Worm (Caenorhabditis elegans) whole organism, young adult: Measurements from ENCODE around the gene glb-14.

Source experiments
- B0035.1 ChIP-seq: sonication (generic microtip); optimal IDR thresholded peaks from 2 replicates; lab custom pipeline; 2016; ENCODE audit warnings: missing genetic modification characterization, mild to moderate bottlenecking, missing compliant biosample characterization, missing genotype, missing genetic modification reagents
- F37B4.10 ChIP-seq: fragments of 200-800 bp; sonication (Bioruptor generic); IDR thresholded peaks from 2 replicates; pipeline ENCODE4 v1.3.6; 2022; ENCODE audit warnings: missing genetic modification characterization, missing compliant biosample characterization
- F57A8.1 ChIP-seq: fragments of 200-800 bp; sonication (Bioruptor generic); optimal IDR thresholded peaks from 2 replicates; lab custom pipeline; 2018; ENCODE audit warnings: mild to moderate bottlenecking, missing genetic modification characterization, moderate library complexity, missing compliant biosample characterization
- T07F8.4 ChIP-seq: sonication (generic microtip); optimal IDR thresholded peaks from 2 replicates; lab custom pipeline; 2016; ENCODE audit warnings: mild to moderate bottlenecking, missing genetic modification characterization, moderate library complexity, missing compliant biosample characterization
- Y67H2A.10 ChIP-seq: fragments of 200-800 bp; sonication (Bioruptor generic); conservative IDR thresholded peaks from 2 replicates; pipeline ENCODE4 v1.3.6; 2022; ENCODE audit warnings: missing genetic modification reagents, missing genetic modification characterization, missing compliant biosample characterization
- ZK185.1 ChIP-seq: sonication (generic microtip); optimal IDR thresholded peaks from 2 replicates; lab custom pipeline; 2016; ENCODE audit warnings: mild to moderate bottlenecking, missing genetic modification characterization, missing compliant biosample characterization; ENCODE audit not compliant: poor library complexity, severe bottlenecking
- akir-1 ChIP-seq: fragments of 200-800 bp; sonication (Bioruptor generic); optimal IDR thresholded peaks from 2 replicates; lab custom pipeline; 2018; ENCODE audit warnings: mild to moderate bottlenecking, missing genetic modification characterization, moderate library complexity, missing compliant biosample characterization
- attf-5 ChIP-seq: fragments of 200-800 bp; sonication (Bioruptor generic); optimal IDR thresholded peaks from 2 replicates; lab custom pipeline; 2018; ENCODE audit warnings: mild to moderate bottlenecking, missing genetic modification characterization, missing compliant biosample characterization
- bed-2 ChIP-seq: fragments of 200-800 bp; sonication (Bioruptor generic); IDR thresholded peaks from 2 replicates; pipeline ENCODE4 v1.3.6; 2022; ENCODE audit warnings: missing genetic modification reagents, missing genetic modification characterization, missing compliant biosample characterization
- ceh-27 ChIP-seq: fragments of 200-800 bp; sonication (Bioruptor generic); optimal IDR thresholded peaks from 2 replicates; lab custom pipeline; 2018; ENCODE audit warnings: mild to moderate bottlenecking, missing genetic modification characterization, moderate library complexity, missing compliant biosample characterization
- chd-7 ChIP-seq: sonication (generic microtip); optimal IDR thresholded peaks from 2 replicates; lab custom pipeline; 2016; ENCODE audit warnings: mild to moderate bottlenecking, missing genetic modification characterization, moderate library complexity, missing compliant biosample characterization
- dox-1 ChIP-seq: fragments of 200-800 bp; sonication (Bioruptor generic); IDR thresholded peaks from 2 replicates; pipeline ENCODE4 v1.3.6; 2022; ENCODE audit warnings: missing genetic modification reagents, missing genetic modification characterization, missing compliant biosample characterization
- efl-1 ChIP-seq: fragments of 150-350 bp; optimal IDR thresholded peaks from 2 replicates; lab custom pipeline; 2014; ENCODE audit warnings: missing biosample characterization, missing genetic modification reagents, missing genetic modification characterization
- egl-18 ChIP-seq: fragments of 200-800 bp; sonication (Bioruptor generic); IDR thresholded peaks from 2 replicates; pipeline ENCODE4 v1.3.6; 2022; ENCODE audit warnings: missing genetic modification reagents, missing genetic modification characterization, missing compliant biosample characterization
- egl-44 ChIP-seq: fragments of 200-800 bp; sonication (Bioruptor generic); IDR thresholded peaks from 2 replicates; pipeline ENCODE4 v1.3.6; 2022; ENCODE audit warnings: missing genetic modification reagents, missing genetic modification characterization, missing compliant biosample characterization
- ekl-4 ChIP-seq: fragments of 200-800 bp; sonication (Bioruptor generic); IDR thresholded peaks from 2 replicates; pipeline ENCODE4 v1.3.6; 2022; ENCODE audit warnings: missing genetic modification reagents, missing genetic modification characterization, missing compliant biosample characterization
- him-1 ChIP-seq: sonication (generic microtip); optimal IDR thresholded peaks from 2 replicates; lab custom pipeline; 2016; ENCODE audit warnings: missing genotype, missing genetic modification reagents, missing genetic modification characterization, missing compliant biosample characterization
- hmg-1.2 ChIP-seq: fragments of 200-800 bp; sonication (Bioruptor generic); IDR thresholded peaks from 2 replicates; pipeline ENCODE4 v1.3.6; 2022; ENCODE audit warnings: missing genetic modification reagents, missing genetic modification characterization, missing compliant biosample characterization
- hmg-20 ChIP-seq: fragments of 200-800 bp; sonication (Bioruptor generic); IDR thresholded peaks from 2 replicates; pipeline ENCODE4 v1.3.6; 2022; ENCODE audit warnings: missing genetic modification reagents, missing genetic modification characterization, missing compliant biosample characterization
- hrde-1 ChIP-seq: sonication (generic microtip); optimal IDR thresholded peaks from 2 replicates; lab custom pipeline; 2016; ENCODE audit warnings: missing genetic modification characterization, mild to moderate bottlenecking, missing compliant biosample characterization, moderate library complexity, missing genotype, missing genetic modification reagents, borderline replicate concordance
- let-526 ChIP-seq: fragments of 200-800 bp; sonication (Bioruptor generic); IDR thresholded peaks from 2 replicates; pipeline ENCODE4 v1.3.6; 2022; ENCODE audit warnings: missing genetic modification reagents, missing genetic modification characterization, missing compliant biosample characterization
- lir-1 ChIP-seq: fragments of 200-800 bp; sonication (Bioruptor generic); conservative IDR thresholded peaks from 2 replicates; pipeline ENCODE4 v1.3.6; 2022; ENCODE audit warnings: missing genetic modification reagents, missing genetic modification characterization, missing compliant biosample characterization
- lsl-1 ChIP-seq: fragments of 200-800 bp; sonication (Bioruptor generic); optimal IDR thresholded peaks from 2 replicates; lab custom pipeline; 2018; ENCODE audit warnings: mild to moderate bottlenecking, missing genetic modification characterization, moderate library complexity, missing compliant biosample characterization
- lsy-27 ChIP-seq: sonication (generic microtip); optimal IDR thresholded peaks from 2 replicates; lab custom pipeline; 2017; ENCODE audit warnings: missing genetic modification characterization, mild to moderate bottlenecking, missing compliant biosample characterization, antibody characterized with exemption, missing genotype, borderline replicate concordance; ENCODE audit not compliant: insufficient read depth
- madf-6 ChIP-seq: fragments of 200-800 bp; sonication (Bioruptor generic); IDR thresholded peaks from 2 replicates; pipeline ENCODE4 v1.3.6; 2022; ENCODE audit warnings: missing genetic modification reagents, missing genetic modification characterization, missing compliant biosample characterization
- mes-4 ChIP-seq: sonication (generic microtip); optimal IDR thresholded peaks from 2 replicates; lab custom pipeline; 2016; ENCODE audit warnings: missing genotype, missing genetic modification characterization, missing compliant biosample characterization
- nfya-2 ChIP-seq: fragments of 200-800 bp; sonication (Bioruptor generic); IDR thresholded peaks from 2 replicates; pipeline ENCODE4 v1.3.6; 2022; ENCODE audit warnings: missing genetic modification reagents, missing genetic modification characterization, missing compliant biosample characterization
- nfyb-1 ChIP-seq: fragments of 200-800 bp; sonication (Bioruptor generic); IDR thresholded peaks from 2 replicates; pipeline ENCODE4 v1.3.6; 2022; ENCODE audit warnings: missing genetic modification reagents, missing genetic modification characterization, missing compliant biosample characterization
- nhr-179 ChIP-seq: sonication (generic microtip); optimal IDR thresholded peaks from 2 replicates; lab custom pipeline; 2016; ENCODE audit warnings: mild to moderate bottlenecking, missing genetic modification characterization, missing compliant biosample characterization
- nhr-27 ChIP-seq: fragments of 200-800 bp; sonication (Bioruptor generic); optimal IDR thresholded peaks from 2 replicates; lab custom pipeline; 2018; ENCODE audit warnings: mild to moderate bottlenecking, missing genetic modification characterization, moderate library complexity, missing compliant biosample characterization
- nhr-80 ChIP-seq: sonication (generic microtip); optimal IDR thresholded peaks from 2 replicates; lab custom pipeline; 2016; ENCODE audit warnings: missing genetic modification characterization, missing compliant biosample characterization
- nhr-90 ChIP-seq: sonication (generic microtip); optimal IDR thresholded peaks from 2 replicates; lab custom pipeline; 2016; ENCODE audit warnings: missing genotype, mild to moderate bottlenecking, missing genetic modification characterization, missing compliant biosample characterization
- pbrm-1 ChIP-seq: fragments of 200-800 bp; sonication (Bioruptor generic); IDR thresholded peaks from 2 replicates; pipeline ENCODE4 v1.3.6; 2022; ENCODE audit warnings: missing genetic modification reagents, missing genetic modification characterization, missing compliant biosample characterization
- rcor-1 ChIP-seq: fragments of 200-800 bp; sonication (Bioruptor generic); IDR thresholded peaks from 2 replicates; pipeline ENCODE4 v1.3.6; 2022; ENCODE audit warnings: missing genetic modification reagents, missing genetic modification characterization, missing compliant biosample characterization
- rpc-1 ChIP-seq, 2 experiments: fragments of 150-350 bp in 1 of 2; sonication (generic microtip) in 1 of 2; optimal IDR thresholded peaks; 2 replicates each; lab custom pipeline; 2014 to 2018; ENCODE audit warnings: missing biosample characterization in 1 of 2, missing genetic modification characterization in 1 of 2, missing genetic modification reagents in 1 of 2, missing genotype in 1 of 2
- sdz-38 ChIP-seq: sonication (generic microtip); optimal IDR thresholded peaks from 2 replicates; lab custom pipeline; 2016; ENCODE audit warnings: missing genotype, missing genetic modification characterization, missing compliant biosample characterization
- snpc-1.1 ChIP-seq: sonication (generic microtip); optimal IDR thresholded peaks from 2 replicates; lab custom pipeline; 2017; ENCODE audit warnings: missing genetic modification characterization, mild to moderate bottlenecking, missing compliant biosample characterization, antibody characterized with exemption, moderate library complexity, missing genotype, missing genetic modification reagents; ENCODE audit not compliant: insufficient read depth
- snpc-1.3 ChIP-seq: sonication (generic microtip); optimal IDR thresholded peaks from 2 replicates; lab custom pipeline; 2017; ENCODE audit warnings: missing genetic modification characterization, mild to moderate bottlenecking, missing compliant biosample characterization, antibody characterized with exemption, moderate library complexity, missing genotype, missing genetic modification reagents; ENCODE audit not compliant: insufficient read depth
- snpc-4 ChIP-seq, 5 experiments: fragments of 150-350 bp in 1 of 5; sonication (generic microtip) in 4 of 5; optimal IDR thresholded peaks; 2 replicates each; lab custom pipeline; 2014 to 2018; ENCODE audit warnings: missing genetic modification characterization in 5 of 5, missing biosample characterization in 3 of 5, antibody characterized with exemption in 2 of 5, mild to moderate bottlenecking in 2 of 5, missing compliant biosample characterization in 2 of 5, missing genotype in 2 of 5, moderate library complexity in 2 of 5, missing genetic modification reagents in 1 of 5
- somi-1 ChIP-seq: fragments of 200-800 bp; sonication (Bioruptor generic); optimal IDR thresholded peaks from 2 replicates; lab custom pipeline; 2018; ENCODE audit warnings: mild to moderate bottlenecking, missing genetic modification characterization, missing compliant biosample characterization
- tbp1 ChIP-seq: fragments of 200-800 bp; sonication (Bioruptor generic); optimal IDR thresholded peaks from 2 replicates; lab custom pipeline; 2018; ENCODE audit warnings: mild to moderate bottlenecking, missing genetic modification characterization, missing compliant biosample characterization
- unc-62 ChIP-seq: fragments of 150-350 bp; optimal IDR thresholded peaks from 2 replicates; lab custom pipeline; 2014; ENCODE audit warnings: missing biosample characterization, missing genetic modification reagents, missing genetic modification characterization
- xnd-1 ChIP-seq: sonication (generic microtip); optimal IDR thresholded peaks from 2 replicates; lab custom pipeline; 2016; ENCODE audit warnings: missing genotype, missing genetic modification reagents, missing genetic modification characterization, missing compliant biosample characterization
- zim-3 ChIP-seq: sonication (generic microtip); optimal IDR thresholded peaks from 2 replicates; lab custom pipeline; 2017; ENCODE audit warnings: mild to moderate bottlenecking, missing genetic modification characterization, moderate library complexity, missing compliant biosample characterization
- ztf-18 ChIP-seq: sonication (generic microtip); optimal IDR thresholded peaks from 2 replicates; lab custom pipeline; 2016; ENCODE audit warnings: missing genotype, mild to moderate bottlenecking, missing genetic modification characterization, missing compliant biosample characterization
- ztf-28 ChIP-seq: fragments of 200-800 bp; sonication (Bioruptor generic); IDR thresholded peaks from 2 replicates; pipeline ENCODE4 v1.3.6; 2022; ENCODE audit warnings: missing genetic modification reagents, missing genetic modification characterization, missing compliant biosample characterization

glb-14 gene

ce11 chrV:15566511-15567178 is 21.9 kb upstream of the glb-14 start (continued):
- TF ChIP-seq nhr-90: no peak
- TF ChIP-seq mes-4 (tag; lab: Kevin White, UChicago): no peak
- TF ChIP-seq Y67H2A.10: no peak
- TF ChIP-seq somi-1 (GFP tag; lab: Kevin White, UChicago): peak; percentile 77
- no peak for TF ChIP-seq rcor-1 (GFP tag; lab: Robert Waterston, UW)
- no peak for TF ChIP-seq F57A8.1 (GFP tag; lab: Kevin White, UChicago)
- no peak for TF ChIP-seq lsy-27 (tag; lab: Kevin White, UChicago)
- TF ChIP-seq T07F8.4 (tag; lab: Kevin White, UChicago): no peak
- no peak for TF ChIP-seq xnd-1 (tag; lab: Kevin White, UChicago)
- TF ChIP-seq snpc-1.3 (tag; lab: Kevin White, UChicago): no peak
- TF ChIP-seq F37B4.10 (GFP tag; lab: Robert Waterston, UW): no peak
- peak; percentile 37 for TF ChIP-seq ceh-27 (GFP tag; lab: Kevin White, UChicago)
- no peak for TF ChIP-seq sdz-38 (tag; lab: Kevin White, UChicago)
- TF ChIP-seq ztf-28 (GFP tag; lab: Robert Waterston, UW): no peak
- no peak for TF ChIP-seq madf-6 (GFP tag; lab: Robert Waterston, UW)
- no peak for TF ChIP-seq ekl-4 (GFP tag; lab: Robert Waterston, UW)
- TF ChIP-seq bed-2: no peak
- TF ChIP-seq unc-62: no peak
- TF ChIP-seq lsl-1 (GFP tag; lab: Kevin White, UChicago): no peak
- TF ChIP-seq nfyb-1: 0 out of 2 replicates have a peak, but pooled peaks have one; percentile 15
- TF ChIP-seq egl-44 (GFP tag; lab: Robert Waterston, UW): peak; percentile 52; the same call in 1 of the 2 replicates
- no peak for TF ChIP-seq zim-3 (tag; lab: Kevin White, UChicago)
- no peak for TF ChIP-seq nfya-2 (GFP tag; lab: Robert Waterston, UW)
- TF ChIP-seq him-1 (tag; lab: Kevin White, UChicago): no peak
- TF ChIP-seq rpc-1 (optimal IDR thresholded peaks at IDR 0.05; lab: Kevin White, UChicago): no peak
- no peak for TF ChIP-seq rpc-1 (tag; optimal IDR thresholded peaks at IDR 0.05; lab: Kevin White, UChicago)
- TF ChIP-seq egl-18: no peak
- no peak for TF ChIP-seq B0035.1 (tag; lab: Kevin White, UChicago)
- TF ChIP-seq attf-5: peak; percentile 45
- TF ChIP-seq chd-7: peak; percentile 55
- TF ChIP-seq snpc-4 (GFP tag; optimal IDR thresholded peaks at IDR 0.05; lab: Kevin White, UChicago): no peak
- peak; percentile 61 to 72 (median 64) for TF ChIP-seq snpc-4 (tag; optimal IDR thresholded peaks at IDR 0.05; lab: Kevin White, UChicago)
- TF ChIP-seq efl-1 (GFP tag; lab: Kevin White, UChicago): no peak
- no peak for TF ChIP-seq nhr-27 (tag; lab: Kevin White, UChicago)
- TF ChIP-seq tbp1 (GFP tag; lab: Kevin White, UChicago): peak; percentile 49
- no peak for TF ChIP-seq ztf-18
- no peak for TF ChIP-seq hmg-20 (GFP tag; lab: Robert Waterston, UW)
- no peak for TF ChIP-seq snpc-1.1 (tag; lab: Kevin White, UChicago)
- TF ChIP-seq hmg-1.2: peak; percentile 33; the same call in 1 of the 2 replicates
- TF ChIP-seq ZK185.1 (tag; lab: Kevin White, UChicago): peak; percentile 52
- no peak; the same call in 1 of the 2 replicates for TF ChIP-seq dox-1
- TF ChIP-seq lir-1 (GFP tag; lab: Robert Waterston, UW): peak; percentile 54; the same call in 1 of the 2 replicates
- TF ChIP-seq hrde-1 (tag; lab: Kevin White, UChicago): no peak
- peak; percentile 47 for TF ChIP-seq nhr-80 (tag; lab: Kevin White, UChicago)
- no peak for TF ChIP-seq pbrm-1 (GFP tag; lab: Robert Waterston, UW)
- TF ChIP-seq let-526: 0 out of 2 replicates have a peak, but pooled peaks have one; percentile 55
- no peak for TF ChIP-seq akir-1 (GFP tag; lab: Kevin White, UChicago)
- TF ChIP-seq nhr-179 (tag; lab: Kevin White, UChicago): no peak
